3 fruit fly cellular contexts compared by ENCODE assay signal in the genomic region with DNA sequence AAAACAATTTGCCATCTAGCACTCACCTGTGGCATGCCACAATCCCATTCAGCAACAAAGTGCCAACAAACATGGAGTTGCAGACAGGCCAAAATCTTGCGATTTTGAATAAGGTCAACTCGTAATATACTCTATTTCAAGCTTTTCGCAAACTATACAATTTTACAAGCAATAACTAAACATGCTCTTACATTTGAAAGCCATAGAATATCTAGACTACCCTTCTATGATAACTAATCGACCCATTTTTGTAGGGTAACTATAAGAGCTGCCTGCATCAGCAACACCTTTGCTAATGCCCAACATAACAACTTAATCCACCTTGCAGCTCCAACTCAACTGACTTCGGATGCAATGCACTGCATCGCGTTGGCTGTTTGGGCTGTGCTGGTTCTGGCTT.
TF ChIP-seq lines count a peak whose summit lies in the region.

No protein-coding gene starts in this region.

- TF ChIP-seq CTCF in whole organism, embryonic (GFP tag; optimal IDR thresholded peaks at IDR 0.05; lab: Kevin White, UChicago): no peak

TF ChIP-seq in whole organism, embryonic, 481 proteins besides CTCF, POLR2A, EP300 and RAD21:
- TF ChIP-seq shn (GFP tag; optimal IDR thresholded peaks at IDR 0.05; lab: Kevin White, UChicago) (no peak), Drgx (GFP tag; IDR thresholded peaks at IDR 0.05; lab: Robert Waterston, UW) (0 out of 2 replicates have a peak, but pooled peaks have one; percentile 19)

TF ChIP-seq in whole organism, prepupa, 60 proteins besides CTCF, POLR2A, EP300 and RAD21:
- TF ChIP-seq achi (GFP tag; optimal IDR thresholded peaks at IDR 0.05; lab: Kevin White, UChicago) (no peak), CG32006 (GFP tag; optimal IDR thresholded peaks at IDR 0.05; lab: Kevin White, UChicago) (peak; percentile 27), net (GFP tag; optimal IDR thresholded peaks at IDR 0.05; lab: Kevin White, UChicago) (no peak), CG3919 (GFP tag; optimal IDR thresholded peaks at IDR 0.05; lab: Kevin White, UChicago) (peak; percentile 44), vri (GFP tag; optimal IDR thresholded peaks at IDR 0.05; lab: Kevin White, UChicago) (no peak), Eip78C (GFP tag; lab: Kevin White, UChicago) (peak; percentile 46), CG11902 (GFP tag; optimal IDR thresholded peaks at IDR 0.05; lab: Kevin White, UChicago) (no peak), eg (GFP tag; IDR thresholded peaks at IDR 0.05; lab: Robert Waterston, UW) (0 out of 3 replicates have a peak, but pooled peaks have one; percentile 32), CG10631 (GFP tag; optimal IDR thresholded peaks at IDR 0.05; lab: Kevin White, UChicago) (peak; percentile 51), CG6792 (GFP tag; optimal IDR thresholded peaks at IDR 0.05; lab: Kevin White, UChicago) (no peak), dac (GFP tag; optimal IDR thresholded peaks at IDR 0.05; lab: Kevin White, UChicago) (no peak), CG1621 (tag; optimal IDR thresholded peaks at IDR 0.05; lab: Kevin White, UChicago) (no peak), CG8119 (GFP tag; IDR thresholded peaks at IDR 0.05; lab: Robert Waterston, UW) (0 out of 3 replicates have a peak, but pooled peaks have one; percentile 19), CG6163 (GFP tag; IDR thresholded peaks at IDR 0.05; lab: Robert Waterston, UW) (peak; percentile 49; the same call in 1 of the 3 replicates)

TF ChIP-seq in whole organism, pupa, 21 proteins besides CTCF, POLR2A, EP300 and RAD21:
- TF ChIP-seq CG4496 (GFP tag; IDR thresholded peaks at IDR 0.05; lab: Robert Waterston, UW) (peak; percentile 63; the same call in 2 of the 3 replicates), CG8301 (tag; optimal IDR thresholded peaks at IDR 0.05; lab: Kevin White, UChicago) (peak; percentile 57), CG17806 (tag; optimal IDR thresholded peaks at IDR 0.05; lab: Kevin White, UChicago) (peak; percentile 21), CG15710 (tag; optimal IDR thresholded peaks at IDR 0.05; lab: Kevin White, UChicago) (no peak), CG8159 (tag; optimal IDR thresholded peaks at IDR 0.05; lab: Kevin White, UChicago) (no peak), Ets98B (GFP tag; IDR thresholded peaks at IDR 0.05; lab: Robert Waterston, UW) (0 out of 2 replicates have a peak, but pooled peaks have one; percentile 28), CG14655 (GFP tag; optimal IDR thresholded peaks at IDR 0.05; lab: Kevin White, UChicago) (peak; percentile 66), CG9948 (tag; optimal IDR thresholded peaks at IDR 0.05; lab: Kevin White, UChicago) (peak; percentile 15)
